Fruit fly (Drosophila melanogaster): ENCODE data around the gene Rcc1.

Gene Rcc1

dm6 chr3L:5881310-5882208, 51.0 kb downstream of the Rcc1 start (continued):
- no peak for TF ChIP-seq Gug (GFP tag; IDR thresholded peaks at IDR 0.05)
- TF ChIP-seq Bteb2 (GFP tag; optimal IDR thresholded peaks at IDR 0.05), result peak; percentile 17
- TF ChIP-seq CG15514 (GFP tag; optimal IDR thresholded peaks at IDR 0.05), result no peak
- TF ChIP-seq trem (tag; optimal IDR thresholded peaks at IDR 0.05), result no peak
- TF ChIP-seq tup (GFP tag; optimal IDR thresholded peaks at IDR 0.05), result no peak
- peak; percentile 77 for TF ChIP-seq gem (tag; optimal IDR thresholded peaks at IDR 0.05)
- TF ChIP-seq toy (GFP tag; IDR thresholded peaks at IDR 0.05), result no peak
- no peak for TF ChIP-seq CG31441 (GFP tag; IDR thresholded peaks at IDR 0.05)
- peak; percentile 43 for TF ChIP-seq CG12104 (GFP tag; optimal IDR thresholded peaks at IDR 0.05)
- peak; percentile 47 for TF ChIP-seq Atf3 (GFP tag; optimal IDR thresholded peaks at IDR 0.05)
- peak; percentile 91 for TF ChIP-seq CG4707 (GFP tag; optimal IDR thresholded peaks at IDR 0.05)
- TF ChIP-seq B-H2 (GFP tag; optimal IDR thresholded peaks at IDR 0.05), result no peak
- TF ChIP-seq CG8089 (GFP tag; optimal IDR thresholded peaks at IDR 0.05), result peak; percentile 7
- peak; percentile 65 for TF ChIP-seq Hr3 (GFP tag; optimal IDR thresholded peaks at IDR 0.05)
- peak; percentile 36 for TF ChIP-seq crc (GFP tag; optimal IDR thresholded peaks at IDR 0.05)
- peak; percentile 38 for TF ChIP-seq HLH54F (GFP tag; optimal IDR thresholded peaks at IDR 0.05)
- peak; percentile 42; the same call in 1 of the 2 replicates for TF ChIP-seq Oaz (GFP tag; IDR thresholded peaks at IDR 0.05)
- no peak for TF ChIP-seq CG7987 (GFP tag; optimal IDR thresholded peaks at IDR 0.05)
- peak; percentile 54 for TF ChIP-seq shn (GFP tag; optimal IDR thresholded peaks at IDR 0.05)
- peak; percentile 41 for TF ChIP-seq CG18262 (tag; optimal IDR thresholded peaks at IDR 0.05)
- no peak for TF ChIP-seq CG34224 (GFP tag; IDR thresholded peaks at IDR 0.05; ENCODE audit: partially characterized antibody)
- peak; percentile 58 for TF ChIP-seq pho (GFP tag; optimal IDR thresholded peaks at IDR 0.05)
- peak in 1 of 2 experiments; percentile 91 for TF ChIP-seq insv (GFP tag; optimal IDR thresholded peaks at IDR 0.05)
- peak; percentile 59 for TF ChIP-seq ATbp (GFP tag; optimal IDR thresholded peaks at IDR 0.05)
- no peak for TF ChIP-seq pan (optimal IDR thresholded peaks at IDR 0.05)
- TF ChIP-seq pan (GFP tag; optimal IDR thresholded peaks at IDR 0.05 in 1 of 2, IDR thresholded peaks at IDR 0.05 in 1 of 2), result peak in 1 of 2 experiments; percentile 41
- TF ChIP-seq Sox102F (GFP tag; optimal IDR thresholded peaks at IDR 0.05), result peak; percentile 49
- TF ChIP-seq tin (GFP tag; optimal IDR thresholded peaks at IDR 0.05), result no peak
- TF ChIP-seq eyg (GFP tag; optimal IDR thresholded peaks at IDR 0.05), result peak; percentile 15
- TF ChIP-seq Aef1 (GFP tag; IDR thresholded peaks at IDR 0.05), result no peak
- no peak for TF ChIP-seq gce (GFP tag; IDR thresholded peaks at IDR 0.05)
- peak; percentile 68 for TF ChIP-seq CG12659 (GFP tag; optimal IDR thresholded peaks at IDR 0.05)
- TF ChIP-seq mam (GFP tag; optimal IDR thresholded peaks at IDR 0.05), result peak; percentile 22
- TF ChIP-seq CG15269 (tag; optimal IDR thresholded peaks at IDR 0.05), result no peak
- peak; percentile 68 for TF ChIP-seq CG30403 (GFP tag; optimal IDR thresholded peaks at IDR 0.05)
- TF ChIP-seq CG12219 (GFP tag; optimal IDR thresholded peaks at IDR 0.05), result peak; percentile 46
- peak; percentile 48 for TF ChIP-seq CG15601 (tag; optimal IDR thresholded peaks at IDR 0.05)
- TF ChIP-seq Blimp-1 (GFP tag; optimal IDR thresholded peaks at IDR 0.05), result no peak
- TF ChIP-seq slp2 (GFP tag; optimal IDR thresholded peaks at IDR 0.05), result peak; percentile 29
- TF ChIP-seq CG3726 (GFP tag; IDR thresholded peaks at IDR 0.05), result no peak
- TF ChIP-seq E2f2 (GFP tag; IDR thresholded peaks at IDR 0.05), result peak; percentile 53; the same call in 1 of the 2 replicates
- peak; percentile 71 for TF ChIP-seq CG13424 (tag; optimal IDR thresholded peaks at IDR 0.05)
- peak; percentile 48; the same call in 1 of the 2 replicates for TF ChIP-seq Xrp1 (GFP tag; IDR thresholded peaks at IDR 0.05)
- TF ChIP-seq ac (GFP tag; optimal IDR thresholded peaks at IDR 0.05), result peak; percentile 54
- no peak for TF ChIP-seq eve (GFP tag; optimal IDR thresholded peaks at IDR 0.05)
- TF ChIP-seq esg (GFP tag; conservative IDR thresholded peaks at IDR 0.05), result peak; percentile 66
- no peak for TF ChIP-seq dati (GFP tag; IDR thresholded peaks at IDR 0.05)
- no peak for TF ChIP-seq CG11456 (GFP tag; IDR thresholded peaks at IDR 0.05)
- peak in 1 of 3 experiments; percentile 77 for TF ChIP-seq lola (GFP tag; optimal IDR thresholded peaks at IDR 0.05)

Measured in whole organism, embryonic.